Fruit fly (Drosophila melanogaster) whole organism, embryonic: Measurements from ENCODE around the gene pps.

ENCODE experiments used
- Ada2b ChIP-seq: fragments of 200-800 bp; sonication (Bioruptor generic); IDR thresholded peaks from 2 replicates; pipeline ENCODE4 v1.3.6; 2022; ENCODE audit warnings: missing biosample characterization, missing genetic modification characterization
- Asciz ChIP-seq: fragments of 200-800 bp; sonication (Bioruptor generic); optimal IDR thresholded peaks from 2 replicates; lab custom pipeline; 2017; ENCODE audit warnings: missing biosample characterization, mild to moderate bottlenecking, missing genetic modification characterization, missing genetic modification reagents
- BtbVII ChIP-seq: fragments of 200-800 bp; sonication (Bioruptor generic); optimal IDR thresholded peaks from 3 replicates; lab custom pipeline; 2017; ENCODE audit warnings: missing biosample characterization, mild to moderate bottlenecking, missing genetic modification characterization
- CG10366 ChIP-seq: fragments of 200-800 bp; sonication (Bioruptor generic); IDR thresholded peaks from 2 replicates; pipeline ENCODE4 v1.3.6; 2022; ENCODE audit warnings: missing biosample characterization, missing genetic modification characterization
- CG11695 ChIP-seq: fragments of 200-800 bp; sonication (Bioruptor generic); IDR thresholded peaks from 3 replicates; pipeline ENCODE4 v1.3.6; 2022; ENCODE audit warnings: missing biosample characterization, missing genetic modification characterization
- CG12391 ChIP-seq: fragments of 200-800 bp; sonication (Bioruptor generic); optimal IDR thresholded peaks from 3 replicates; lab custom pipeline; 2018; ENCODE audit warnings: missing biosample characterization, mild to moderate bottlenecking, missing genetic modification characterization, moderate library complexity
- CG15269 ChIP-seq: fragments of 200-800 bp; sonication (Bioruptor generic); optimal IDR thresholded peaks from 2 replicates; lab custom pipeline; 2018; ENCODE audit warnings: missing biosample characterization, mild to moderate bottlenecking, missing genetic modification characterization, moderate library complexity
- CG15479 ChIP-seq: fragments of 200-800 bp; sonication (Bioruptor generic); optimal IDR thresholded peaks from 3 replicates; lab custom pipeline; 2019; ENCODE audit warnings: missing biosample characterization, mild to moderate bottlenecking, missing genetic modification characterization, moderate library complexity
- CG17802 ChIP-seq: fragments of 200-800 bp; sonication (Bioruptor generic); optimal IDR thresholded peaks from 2 replicates; lab custom pipeline; 2018; ENCODE audit warnings: missing biosample characterization, mild to moderate bottlenecking, missing genetic modification characterization, moderate library complexity
- CG2120 ChIP-seq: fragments of 200-800 bp; sonication (Bioruptor generic); optimal IDR thresholded peaks from 3 replicates; lab custom pipeline; 2016; ENCODE audit warnings: missing biosample characterization, missing genetic modification characterization
- CG32772 ChIP-seq: fragments of 200-800 bp; sonication (Bioruptor generic); IDR thresholded peaks from 2 replicates; pipeline ENCODE4 v1.3.6; 2022; ENCODE audit warnings: missing biosample characterization, missing genetic modification characterization
- CG3281 ChIP-seq: fragments of 200-800 bp; sonication (Bioruptor generic); optimal IDR thresholded peaks from 3 replicates; lab custom pipeline; 2017; ENCODE audit warnings: missing biosample characterization, mild to moderate bottlenecking, missing genetic modification characterization
- CG3726 ChIP-seq: fragments of 200-800 bp; sonication (Bioruptor generic); IDR thresholded peaks from 3 replicates; pipeline ENCODE4, ENCODE4 v1.3.6; 2022; ENCODE audit warnings: missing biosample characterization, missing genetic modification characterization
- CG4424 ChIP-seq: fragments of 200-800 bp; sonication (Bioruptor generic); optimal IDR thresholded peaks from 3 replicates; lab custom pipeline; 2016; ENCODE audit warnings: missing biosample characterization, missing genetic modification characterization
- CG5245 ChIP-seq: fragments of 200-800 bp; sonication (Bioruptor generic); optimal IDR thresholded peaks from 3 replicates; lab custom pipeline; 2016; ENCODE audit warnings: missing biosample characterization, missing genetic modification characterization
- CG6689 ChIP-seq: fragments of 200-800 bp; sonication (Bioruptor generic); IDR thresholded peaks from 2 replicates; pipeline ENCODE4 v1.3.6; 2022; ENCODE audit warnings: missing biosample characterization, missing genetic modification characterization
- CG7357 ChIP-seq: fragments of 200-800 bp; sonication (Bioruptor generic); IDR thresholded peaks from 3 replicates; pipeline ENCODE4 v1.3.6; 2022; ENCODE audit warnings: missing biosample characterization, missing genetic modification characterization
- CG7556 ChIP-seq: fragments of 200-800 bp; sonication (Bioruptor generic); optimal IDR thresholded peaks from 2 replicates; lab custom pipeline; 2017; ENCODE audit warnings: missing biosample characterization, mild to moderate bottlenecking, missing genetic modification characterization
- CG8290 ChIP-seq, 3 experiments: fragments of 200-800 bp; sonication (Bioruptor generic); optimal IDR thresholded peaks; 2 replicates each; lab custom pipeline; 2016 to 2019; ENCODE audit warnings: missing biosample characterization in 3 of 3, missing genetic modification characterization in 3 of 3, mild to moderate bottlenecking in 2 of 3, moderate library complexity in 1 of 3
- CG9437 ChIP-seq: fragments of 200-800 bp; sonication (Bioruptor generic); optimal IDR thresholded peaks from 2 replicates; lab custom pipeline; 2018; ENCODE audit warnings: missing biosample characterization, mild to moderate bottlenecking, missing genetic modification characterization
- CG9817 ChIP-seq: fragments of 200-800 bp; sonication (Bioruptor generic); optimal IDR thresholded peaks from 2 replicates; lab custom pipeline; 2018; ENCODE audit warnings: missing biosample characterization, mild to moderate bottlenecking, missing genetic modification characterization, moderate library complexity
- CkIIα-i1 ChIP-seq: fragments of 200-800 bp; sonication (Bioruptor generic); IDR thresholded peaks from 2 replicates; pipeline ENCODE4 v1.3.6; 2022; ENCODE audit warnings: missing biosample characterization, missing genetic modification characterization
- Drgx ChIP-seq: fragments of 200-800 bp; sonication (Bioruptor generic); IDR thresholded peaks from 2 replicates; pipeline ENCODE4 v1.3.6; 2022; ENCODE audit warnings: missing biosample characterization, missing genetic modification characterization
- GATAe ChIP-seq: fragments of 200-800 bp; sonication (Bioruptor generic); conservative IDR thresholded peaks from 2 replicates; pipeline ENCODE4 v1.3.6; 2022; ENCODE audit warnings: missing biosample characterization, missing genetic modification characterization
- Hr3 ChIP-seq: fragments of 200-800 bp; sonication (Bioruptor generic); optimal IDR thresholded peaks from 3 replicates; lab custom pipeline; 2016; ENCODE audit warnings: missing biosample characterization, missing genetic modification characterization
- Hsf ChIP-seq: fragments of 200-800 bp; sonication (Bioruptor generic); optimal IDR thresholded peaks from 3 replicates; lab custom pipeline; 2016; ENCODE audit warnings: missing biosample characterization, missing genetic modification characterization
- NK7.1 ChIP-seq: fragments of 200-800 bp; sonication (Bioruptor generic); optimal IDR thresholded peaks from 3 replicates; lab custom pipeline; 2016; ENCODE audit warnings: missing biosample characterization, missing genetic modification characterization
- NfI ChIP-seq: fragments of 200-800 bp; sonication (Bioruptor generic); optimal IDR thresholded peaks from 3 replicates; lab custom pipeline; 2018; ENCODE audit warnings: missing biosample characterization, mild to moderate bottlenecking, missing genetic modification characterization, moderate library complexity
- PHDP ChIP-seq: fragments of 200-800 bp; sonication (Bioruptor generic); optimal IDR thresholded peaks from 3 replicates; lab custom pipeline; 2018; ENCODE audit warnings: missing biosample characterization, mild to moderate bottlenecking, missing genetic modification characterization, moderate library complexity
- Rfx ChIP-seq: fragments of 200-800 bp; sonication (Bioruptor generic); IDR thresholded peaks from 2 replicates; pipeline ENCODE4 v1.3.6; 2022; ENCODE audit warnings: missing biosample characterization, missing genetic modification characterization
- Trl ChIP-seq, 3 experiments: fragments of >200 bp in 2 of 3; fragments of 200-800 bp in 1 of 3; sonication (Bioruptor generic) in 1 of 3; optimal IDR thresholded peaks; 2 replicates in 1 of 3; 3 replicates in 2 of 3; lab custom pipeline; 2016 to 2017; ENCODE audit warnings: missing biosample characterization in 1 of 3, missing genetic modification characterization in 1 of 3
- Xrp1 ChIP-seq: fragments of 200-800 bp; sonication (Bioruptor generic); IDR thresholded peaks from 2 replicates; pipeline ENCODE4 v1.3.6; 2022; ENCODE audit warnings: missing biosample characterization, missing genetic modification characterization
- dmrt99B ChIP-seq: fragments of 200-800 bp; sonication (Bioruptor generic); optimal IDR thresholded peaks from 2 replicates; lab custom pipeline; 2018; ENCODE audit warnings: missing biosample characterization, mild to moderate bottlenecking, missing genetic modification characterization, moderate library complexity
- fd96Cb ChIP-seq: fragments of 200-800 bp; sonication (Bioruptor generic); optimal IDR thresholded peaks from 2 replicates; lab custom pipeline; 2018; ENCODE audit warnings: missing biosample characterization, mild to moderate bottlenecking, missing genetic modification characterization, moderate library complexity
- gem ChIP-seq: fragments of 200-800 bp; sonication (Bioruptor generic); optimal IDR thresholded peaks from 2 replicates; lab custom pipeline; 2019; ENCODE audit warnings: missing biosample characterization, mild to moderate bottlenecking, missing genetic modification characterization, moderate library complexity
- grau ChIP-seq: fragments of 200-800 bp; optimal IDR thresholded peaks from 3 replicates; lab custom pipeline; 2019; ENCODE audit warnings: missing biosample characterization, mild to moderate bottlenecking, missing genetic modification characterization, moderate library complexity
- hkb ChIP-seq, 2 experiments: fragments of 200-800 bp in 1 of 2; fragments of >200 bp in 1 of 2; sonication (Bioruptor generic) in 1 of 2; IDR thresholded peaks in 1 of 2; optimal IDR thresholded peaks in 1 of 2; 2 replicates each; pipeline versions ENCODE4 v1.3.6 to Lab custom; 2017 to 2022; ENCODE audit warnings: missing biosample characterization in 1 of 2, missing genetic modification characterization in 1 of 2
- nmo ChIP-seq: fragments of 200-800 bp; sonication (Bioruptor generic); optimal IDR thresholded peaks from 2 replicates; lab custom pipeline; 2018; ENCODE audit warnings: missing biosample characterization, mild to moderate bottlenecking, missing genetic modification characterization, moderate library complexity
- onecut ChIP-seq: fragments of 200-800 bp; sonication (Bioruptor generic); IDR thresholded peaks from 2 replicates; pipeline ENCODE4 v1.3.6; 2022; ENCODE audit warnings: missing biosample characterization, missing genetic modification characterization
- phol ChIP-seq: fragments of 200-800 bp; sonication (Bioruptor generic); optimal IDR thresholded peaks from 3 replicates; lab custom pipeline; 2018; ENCODE audit warnings: missing biosample characterization, mild to moderate bottlenecking, missing genetic modification characterization, moderate library complexity
- sens ChIP-seq: fragments of 200-800 bp; sonication (Bioruptor generic); peaks from one replicate; lab custom pipeline; 2016; ENCODE audit warnings: missing biosample characterization, missing genetic modification characterization
- sens-2 ChIP-seq: fragments of 200-800 bp; sonication (Bioruptor generic); IDR thresholded peaks from 2 replicates; pipeline ENCODE4 v1.3.6; 2022; ENCODE audit warnings: missing biosample characterization, missing genetic modification characterization
- sisA ChIP-seq: fragments of 200-800 bp; sonication (Bioruptor generic); IDR thresholded peaks from 2 replicates; pipeline ENCODE4 v1.3.6; 2022; ENCODE audit warnings: missing biosample characterization, missing genetic modification characterization
- slbo ChIP-seq: fragments of 200-800 bp; sonication (Bioruptor generic); IDR thresholded peaks from 2 replicates; pipeline ENCODE4 v1.3.6; 2022; ENCODE audit warnings: missing biosample characterization, missing genetic modification characterization
- tap ChIP-seq: fragments of 200-800 bp; optimal IDR thresholded peaks from 3 replicates; lab custom pipeline; 2019; ENCODE audit warnings: missing biosample characterization, mild to moderate bottlenecking, missing genetic modification characterization, moderate library complexity
- unpg ChIP-seq: fragments of 200-800 bp; sonication (Bioruptor generic); optimal IDR thresholded peaks from 3 replicates; lab custom pipeline; 2018; ENCODE audit warnings: missing biosample characterization, mild to moderate bottlenecking, missing genetic modification characterization, moderate library complexity
- zfh1 ChIP-seq: fragments of 200-800 bp; sonication (Bioruptor generic); IDR thresholded peaks from 3 replicates; pipeline ENCODE4 v1.3.6; 2022; ENCODE audit warnings: missing biosample characterization, missing genetic modification characterization

Gene pps

dm6 chr3R:12451376-12451775, 37.7 kb downstream of the pps start (continued):
- TF ChIP-seq Hr3 (GFP tag; lab: Kevin White, UChicago) (peak; percentile 18), CG10366 (GFP tag; lab: Robert Waterston, UW) (no peak), grau (peak; percentile 52), onecut (GFP tag; lab: Robert Waterston, UW) (peak; percentile 48), CG11695 (no peak), Hsf (GFP tag; lab: Kevin White, UChicago) (peak; percentile 8), fd96Cb (peak; percentile 18), CG9817 (peak; percentile 3), gem (tag; lab: Kevin White, UChicago) (peak; percentile 69), CkIIα-i1 (GFP tag; lab: Robert Waterston, UW) (no peak), CG17802 (tag; lab: Kevin White, UChicago) (no peak), BtbVII (GFP tag; lab: Kevin White, UChicago) (peak; percentile 13), CG5245 (GFP tag; lab: Kevin White, UChicago) (peak; percentile 9), sisA (GFP tag; lab: Robert Waterston, UW) (0 out of 2 replicates have a peak, but pooled peaks have one; percentile 31), Asciz (GFP tag; lab: Kevin White, UChicago) (peak; percentile 21), CG8290 (GFP tag; optimal IDR thresholded peaks at IDR 0.05; lab: Kevin White, UChicago) (no peak), CG8290 (tag; optimal IDR thresholded peaks at IDR 0.05; lab: Kevin White, UChicago) (peak in 1 of 2 experiments; percentile 65), CG7556 (GFP tag; lab: Kevin White, UChicago) (peak; percentile 4), CG3726 (GFP tag; lab: Robert Waterston, UW) (no peak), sens (peak; percentile 77), hkb (optimal IDR thresholded peaks at IDR 0.05; lab: Kevin White, UChicago) (no peak), hkb (GFP tag; IDR thresholded peaks at IDR 0.05; lab: Robert Waterston, UW) (peak; percentile 62), slbo (GFP tag; lab: Robert Waterston, UW) (peak; percentile 40; the same call in 1 of the 2 replicates), dmrt99B (tag; lab: Kevin White, UChicago) (peak; percentile 65), nmo (GFP tag; lab: Kevin White, UChicago) (peak; percentile 27), Trl (optimal IDR thresholded peaks at IDR 0.05; lab: Kevin White, UChicago) (no peak), Trl (GFP tag; optimal IDR thresholded peaks at IDR 0.05; lab: Kevin White, UChicago) (peak; percentile 0), CG12391 (peak; percentile 29), CG9437 (GFP tag; lab: Kevin White, UChicago) (peak; percentile 5), PHDP (tag; lab: Kevin White, UChicago) (peak; percentile 40), Rfx (peak; percentile 23; the same call in 1 of the 2 replicates), tap (tag; lab: Kevin White, UChicago) (peak; percentile 57), CG6689 (GFP tag; lab: Robert Waterston, UW) (0 out of 2 replicates have a peak, but pooled peaks have one; percentile 8), Drgx (GFP tag; lab: Robert Waterston, UW) (peak; percentile 13; the same call in 1 of the 2 replicates), CG4424 (GFP tag; lab: Kevin White, UChicago) (peak; percentile 41), Ada2b (peak; percentile 31; the same call in 1 of the 2 replicates), CG32772 (GFP tag; lab: Robert Waterston, UW) (0 out of 2 replicates have a peak, but pooled peaks have one; percentile 29), CG2120 (GFP tag; lab: Kevin White, UChicago) (peak; percentile 22), CG7357 (0 out of 3 replicates have a peak, but pooled peaks have one; percentile 7), CG15269 (tag; lab: Kevin White, UChicago) (peak; percentile 70), zfh1 (0 out of 3 replicates have a peak, but pooled peaks have one; percentile 24), Xrp1 (GFP tag; lab: Robert Waterston, UW) (peak; percentile 45), unpg (GFP tag; lab: Kevin White, UChicago) (peak; percentile 52), NfI (peak; percentile 34), NK7.1 (GFP tag; lab: Kevin White, UChicago) (no peak), CG3281 (GFP tag; lab: Kevin White, UChicago) (peak; percentile 14), phol (peak; percentile 47), GATAe (GFP tag; lab: Robert Waterston, UW) (no peak), sens-2 (GFP tag; lab: Robert Waterston, UW) (no peak), CG15479 (GFP tag; lab: Kevin White, UChicago) (no peak)
